Worm (Caenorhabditis elegans) whole organism, young adult: ENCODE data around the gene F19C7.8.

Experiments used
- B0336.3 ChIP-seq: fragments of 200-800 bp; sonication (Bioruptor generic); IDR thresholded peaks from 2 replicates; pipeline ENCODE4 v1.3.6; 2022; ENCODE audit warnings: missing genetic modification characterization, missing compliant biosample characterization
- F55B11.4 ChIP-seq: sonication (generic microtip); optimal IDR thresholded peaks from 2 replicates; lab custom pipeline; 2016; ENCODE audit warnings: missing compliant biosample characterization, missing genetic modification characterization, borderline replicate concordance; ENCODE audit not compliant: insufficient read depth
- ceh-100 ChIP-seq: fragments of 200-800 bp; sonication (Bioruptor generic); IDR thresholded peaks from 2 replicates; pipeline ENCODE4 v1.3.6; 2022; ENCODE audit warnings: missing genetic modification reagents, missing genetic modification characterization, missing compliant biosample characterization
- egl-44 ChIP-seq: fragments of 200-800 bp; sonication (Bioruptor generic); IDR thresholded peaks from 2 replicates; pipeline ENCODE4 v1.3.6; 2022; ENCODE audit warnings: missing genetic modification reagents, missing genetic modification characterization, missing compliant biosample characterization
- lag-1 ChIP-seq: fragments of 200-800 bp; sonication (Bioruptor generic); IDR thresholded peaks from 2 replicates; pipeline ENCODE4 v1.3.6; 2022; ENCODE audit warnings: missing genetic modification reagents, missing genetic modification characterization, missing compliant biosample characterization
- nfya-1 ChIP-seq: sonication (generic microtip); optimal IDR thresholded peaks from 2 replicates; lab custom pipeline; 2017; ENCODE audit warnings: antibody characterized with exemption, missing compliant biosample characterization, missing genetic modification characterization, borderline replicate concordance; ENCODE audit not compliant: insufficient read depth
- pha-4 ChIP-seq: fragments of 150-350 bp; sonication (generic microtip); optimal IDR thresholded peaks from 2 replicates; lab custom pipeline; 2014; ENCODE audit warnings: missing biosample characterization, missing genetic modification reagents, missing genetic modification characterization
- rec-8 ChIP-seq, 2 experiments: sonication (generic microtip); optimal IDR thresholded peaks; 2 replicates each; lab custom pipeline; 2016; ENCODE audit warnings: mild to moderate bottlenecking in 2 of 2, missing genetic modification characterization in 2 of 2, missing genetic modification reagents in 2 of 2, missing genotype in 2 of 2, missing biosample characterization in 1 of 2, missing compliant biosample characterization in 1 of 2, moderate library complexity in 1 of 2
- snpc-4 ChIP-seq, 5 experiments: fragments of 150-350 bp in 1 of 5; sonication (generic microtip) in 4 of 5; optimal IDR thresholded peaks; 2 replicates each; lab custom pipeline; 2014 to 2018; ENCODE audit warnings: missing genetic modification characterization in 5 of 5, missing biosample characterization in 3 of 5, antibody characterized with exemption in 2 of 5, mild to moderate bottlenecking in 2 of 5, missing compliant biosample characterization in 2 of 5, missing genotype in 2 of 5, moderate library complexity in 2 of 5, missing genetic modification reagents in 1 of 5
- sptf-2 ChIP-seq: fragments of 200-800 bp; sonication (Bioruptor generic); optimal IDR thresholded peaks from 2 replicates; lab custom pipeline; 2018; ENCODE audit warnings: mild to moderate bottlenecking, missing genetic modification characterization, missing compliant biosample characterization
- unc-62 ChIP-seq: fragments of 150-350 bp; optimal IDR thresholded peaks from 2 replicates; lab custom pipeline; 2014; ENCODE audit warnings: missing biosample characterization, missing genetic modification reagents, missing genetic modification characterization

DNA sequence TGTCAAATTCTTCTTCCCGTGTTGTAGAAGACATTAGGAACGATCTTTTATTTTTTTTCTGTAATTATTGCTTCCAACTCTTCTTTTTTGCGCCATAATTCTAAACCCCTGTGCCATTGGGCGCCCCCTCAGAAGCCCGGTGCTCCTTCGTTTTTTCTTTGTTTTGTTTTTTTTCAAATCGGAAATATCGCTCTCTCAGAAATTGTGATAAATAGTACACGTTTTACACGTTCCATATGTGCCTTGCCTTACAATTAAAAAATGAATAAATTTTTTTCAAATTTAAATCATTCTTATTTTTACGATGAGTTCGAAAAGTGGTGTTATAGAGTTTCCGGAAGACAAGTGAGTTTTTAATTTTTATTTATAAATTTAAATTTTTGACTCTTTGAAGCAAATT is 11.6 kb upstream of the F19C7.8 start, which contains the start of gene F29B9.7:
- TF ChIP-seq rec-8 (tag; optimal IDR thresholded peaks at IDR 0.05; lab: Kevin White, UChicago) = no peak
- no peak for TF ChIP-seq F55B11.4 (tag; lab: Kevin White, UChicago)
- TF ChIP-seq ceh-100 = no peak
- no peak for TF ChIP-seq lag-1 (GFP tag; lab: Robert Waterston, UW)
- no peak for TF ChIP-seq sptf-2 (GFP tag; lab: Kevin White, UChicago)
- no peak for TF ChIP-seq unc-62 (GFP tag; lab: Kevin White, UChicago)
- no peak for TF ChIP-seq nfya-1 (tag; lab: Kevin White, UChicago)
- TF ChIP-seq pha-4 (tag; lab: Kevin White, UChicago) = no peak
- TF ChIP-seq snpc-4 (GFP tag; optimal IDR thresholded peaks at IDR 0.05; lab: Kevin White, UChicago) = no peak
- no peak for TF ChIP-seq snpc-4 (tag; optimal IDR thresholded peaks at IDR 0.05; lab: Kevin White, UChicago)
- no peak for TF ChIP-seq B0336.3
- TF ChIP-seq egl-44 = no peak
